Worm (Caenorhabditis elegans) whole organism, L4/young adult: ENCODE measurements around the gene C31H2.3.

Experiments
- W03F9.2 ChIP-seq: fragments of 150-350 bp; optimal IDR thresholded peaks from 2 replicates; lab custom pipeline; 2014; ENCODE audit warnings: missing biosample characterization, missing genetic modification characterization
- him-1 ChIP-seq: sonication (generic microtip); optimal IDR thresholded peaks from 2 replicates; lab custom pipeline; 2016; ENCODE audit warnings: missing genotype, missing genetic modification reagents, missing genetic modification characterization, missing compliant biosample characterization

DNA sequence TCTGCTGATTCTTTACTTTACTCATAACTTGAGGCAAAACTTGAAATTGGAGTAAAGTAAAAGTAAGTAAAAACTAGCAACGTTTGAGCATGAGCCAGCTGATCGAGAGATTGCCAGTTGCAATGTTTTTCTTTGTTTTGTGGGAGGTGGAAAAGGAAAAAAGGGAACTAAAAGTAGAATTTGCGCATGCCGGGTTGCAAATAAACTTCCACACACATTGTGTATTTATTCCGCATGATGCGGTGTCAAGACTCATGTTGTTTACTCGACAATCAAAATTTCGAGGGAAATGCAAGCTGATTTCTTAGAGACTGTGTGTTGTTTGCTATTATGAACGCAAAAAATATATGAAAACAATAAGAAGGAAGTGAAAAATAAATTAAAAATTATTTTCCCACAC lies 11.8 kb downstream of the C31H2.3 start:
- TF ChIP-seq him-1 (tag; lab: Kevin White, UChicago) (no peak), W03F9.2 (no peak)
